Fruit fly (Drosophila melanogaster) whole organism, wandering third instar larva: ENCODE results near the gene CG14355.

Source experiments
- Hr78 ChIP-seq: fragments of >200 bp; optimal IDR thresholded peaks from 2 replicates; lab custom pipeline; 2017; ENCODE audit warnings: missing biosample characterization, missing genetic modification characterization
- dmrt93B ChIP-seq: fragments of 200-800 bp; sonication (Bioruptor generic); optimal IDR thresholded peaks from 2 replicates; lab custom pipeline; 2018; ENCODE audit warnings: missing biosample characterization, mild to moderate bottlenecking, missing genetic modification characterization
- sage ChIP-seq: fragments of 200-800 bp; sonication (Bioruptor generic); optimal IDR thresholded peaks from 2 replicates; lab custom pipeline; 2016; ENCODE audit warnings: missing biosample characterization, mild to moderate bottlenecking, missing genetic modification characterization

DNA sequence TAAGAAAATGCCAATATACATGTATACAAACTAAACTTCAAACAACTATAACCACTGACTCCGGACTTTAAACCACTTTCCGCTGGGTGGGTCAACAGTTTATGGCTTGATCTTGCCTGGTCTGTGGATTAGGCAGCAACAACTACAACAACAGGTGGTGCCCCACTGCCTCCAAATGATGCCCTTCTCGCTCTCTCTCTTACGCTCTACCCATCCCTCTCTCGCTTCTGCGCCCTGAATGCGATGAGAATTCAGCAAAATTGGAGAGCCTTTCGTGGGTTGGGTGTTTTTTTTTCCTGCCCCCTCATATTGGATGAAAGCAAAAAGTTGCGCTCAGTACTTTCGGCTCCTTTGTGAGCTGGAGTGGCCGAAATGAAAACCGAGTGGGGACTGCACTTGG lies 10.8 kb downstream of the CG14355 start:
- TF ChIP-seq dmrt93B (GFP tag; lab: Kevin White, UChicago) (no peak), Hr78 (no peak), sage (no peak)
